Fruit fly (Drosophila melanogaster) whole organism, prepupa: Measurements from ENCODE around the gene O-fut2.

Experiments
- CG15336 ChIP-seq: fragments of 200-800 bp; sonication (Bioruptor generic); IDR thresholded peaks from 2 replicates; pipeline ENCODE4 v1.3.6; 2022; ENCODE audit warnings: missing biosample characterization, missing genetic modification characterization
- Hr38 ChIP-seq: sonication (Bioruptor generic); optimal IDR thresholded peaks from 2 replicates; lab custom pipeline; 2016; ENCODE audit warnings: missing biosample characterization, missing genetic modification characterization
- OdsH ChIP-seq: fragments of 200-800 bp; sonication (Bioruptor generic); optimal IDR thresholded peaks from 3 replicates; lab custom pipeline; 2016; ENCODE audit warnings: missing biosample characterization, missing genetic modification characterization
- Sox102F ChIP-seq: fragments of 200-800 bp; sonication (Bioruptor generic); optimal IDR thresholded peaks from 2 replicates; lab custom pipeline; 2016; ENCODE audit warnings: missing biosample characterization, mild to moderate bottlenecking, missing genetic modification characterization
- dsx ChIP-seq: fragments of 200-800 bp; optimal IDR thresholded peaks from 3 replicates; lab custom pipeline; 2019; ENCODE audit warnings: missing biosample characterization, mild to moderate bottlenecking, missing genetic modification characterization, moderate library complexity; ENCODE audit not compliant: poor library complexity, severe bottlenecking

- no peak for TF ChIP-seq CG15336
- no peak for TF ChIP-seq Hr38 (GFP tag; lab: Kevin White, UChicago)
- no peak for TF ChIP-seq Sox102F
- TF ChIP-seq dsx (GFP tag; lab: Kevin White, UChicago): peak; percentile 27
- no peak for TF ChIP-seq OdsH (GFP tag; lab: Kevin White, UChicago)
Measured at dm6 chrX:1512753-1513226, 47.0 kb upstream of the O-fut2 start, which contains the start of gene CG14795.
